Worm (Caenorhabditis elegans) whole organism, L4/young adult: ENCODE results near the gene C30E1.4.

Experiments
- W03F9.2 ChIP-seq: fragments of 150-350 bp; optimal IDR thresholded peaks from 2 replicates; lab custom pipeline; 2014; ENCODE audit warnings: missing biosample characterization, missing genetic modification characterization
- him-1 ChIP-seq: sonication (generic microtip); optimal IDR thresholded peaks from 2 replicates; lab custom pipeline; 2016; ENCODE audit warnings: missing genotype, missing genetic modification reagents, missing genetic modification characterization, missing compliant biosample characterization

DNA sequence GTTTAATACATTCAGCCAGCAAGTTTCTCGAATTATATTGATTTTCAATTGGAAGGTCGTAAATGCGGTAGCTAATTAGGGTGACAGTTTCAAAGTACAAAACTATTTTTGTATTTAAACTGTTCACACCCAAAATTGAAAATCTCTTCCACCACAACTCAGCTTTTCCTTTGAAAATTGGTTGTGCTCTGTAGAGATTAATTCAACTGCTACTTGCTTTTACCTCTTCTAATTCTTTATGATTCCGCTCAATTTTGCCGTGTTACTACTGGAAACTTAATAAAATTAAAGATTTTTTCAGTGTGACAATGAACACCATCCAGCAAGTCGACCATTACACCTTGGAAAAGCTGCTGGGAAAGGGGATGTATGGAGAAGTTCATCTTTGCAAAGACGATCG lies 32.1 kb upstream of the C30E1.4 start, which contains the start of gene F39F10.3:
- TF ChIP-seq him-1 (tag; lab: Kevin White, UChicago) (no peak), W03F9.2 (tag; lab: Kevin White, UChicago) (no peak)
